Worm (Caenorhabditis elegans): Measurements from ENCODE around the gene F20D1.22.

DNA sequence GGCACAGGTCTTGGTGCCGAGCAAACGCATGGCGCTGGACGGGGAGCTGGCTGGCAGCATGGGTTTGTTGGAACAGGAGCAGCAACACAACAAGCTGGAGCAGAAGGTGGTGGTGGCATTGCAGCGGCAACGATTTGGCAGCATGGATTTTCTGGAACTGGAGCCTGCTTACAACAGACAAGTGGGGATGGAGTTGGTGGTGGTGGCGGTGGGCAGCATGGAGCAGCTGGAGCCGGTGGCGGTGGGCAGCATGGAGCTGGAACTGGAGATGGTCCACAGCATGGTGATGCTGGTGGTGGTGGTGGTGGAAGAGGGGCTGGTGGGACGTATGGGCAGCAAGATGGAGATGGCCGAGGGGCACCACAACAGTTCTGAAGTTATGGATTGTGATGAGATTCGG lies 5.8 kb upstream of the F20D1.22 start:
- TF ChIP-seq cog-1 (tag; optimal IDR thresholded peaks at IDR 0.05) (no peak), flt-1 (GFP tag; IDR thresholded peaks at IDR 0.05) (no peak), T22C8.4 (GFP tag; IDR thresholded peaks at IDR 0.05) (no peak), ztf-23 (GFP tag; IDR thresholded peaks at IDR 0.05) (no peak), klf-2 (GFP tag; conservative IDR thresholded peaks at IDR 0.05) (no peak)
